Worm (Caenorhabditis elegans): ENCODE data around the gene tbx-36.

The tbx-36 gene

DNA sequence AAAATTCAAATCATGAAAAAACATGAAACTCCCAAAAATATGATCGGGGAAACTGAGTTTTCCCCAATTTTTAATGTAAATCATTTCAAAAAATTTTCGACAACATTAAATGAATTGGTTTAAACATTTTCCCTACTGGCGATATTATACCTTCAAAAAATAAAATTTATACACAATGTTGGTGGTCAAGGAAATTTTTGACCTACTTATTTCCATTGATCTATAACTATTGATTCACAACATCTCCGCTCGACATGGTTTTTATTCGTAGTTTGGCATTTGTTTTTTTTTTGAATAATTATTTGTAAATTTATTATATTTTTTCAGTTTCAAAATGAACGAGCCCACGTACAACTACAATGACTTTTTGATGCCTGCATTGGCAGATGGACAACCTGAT lies at the start of gene tbx-36:
Gene tbx-36, plus strand, starts transcription at position 301 of the 400 bp plus-strand sequence.
- no peak for TF ChIP-seq efl-1 (optimal IDR thresholded peaks at IDR 0.05)
- peak in 1 of 2 experiments; percentile 24 for TF ChIP-seq efl-1 (GFP tag; optimal IDR thresholded peaks at IDR 0.05 in 1 of 2)
- no peak for TF ChIP-seq vab-15 (tag; optimal IDR thresholded peaks at IDR 0.05)

ce11 chrIV:11901215-11901614 lies 49.2 kb upstream of the tbx-36 start:
- peak; percentile 32 for TF ChIP-seq blmp-1 (tag; optimal IDR thresholded peaks at IDR 0.05)
- TF ChIP-seq nhr-85 (tag): peak; percentile 6
- no peak for TF ChIP-seq ztf-4 (tag; optimal IDR thresholded peaks at IDR 0.05)
- TF ChIP-seq nhr-71 (tag; optimal IDR thresholded peaks at IDR 0.05): peak; percentile 29
- no peak for TF ChIP-seq hpl-2 (GFP tag; optimal IDR thresholded peaks at IDR 0.05)
- no peak for TF ChIP-seq unc-30 (tag; optimal IDR thresholded peaks at IDR 0.05)
- TF ChIP-seq nhr-19 (GFP tag; conservative IDR thresholded peaks at IDR 0.05): 0 out of 2 replicates have a peak, but pooled peaks have one; percentile 6
- TF ChIP-seq lir-3 (tag; optimal IDR thresholded peaks at IDR 0.05; ENCODE audit: poor library complexity): no peak
- TF ChIP-seq nhr-20 (tag; optimal IDR thresholded peaks at IDR 0.05): peak; percentile 37
- peak; percentile 22 for TF ChIP-seq snu-23 (GFP tag; optimal IDR thresholded peaks at IDR 0.05)
- TF ChIP-seq sptf-1 (tag; optimal IDR thresholded peaks at IDR 0.05): no peak
- TF ChIP-seq lin-35 (GFP tag; optimal IDR thresholded peaks at IDR 0.05): peak in 1 of 2 experiments; percentile 32
- peak; percentile 26 for TF ChIP-seq tbx-2 (tag; optimal IDR thresholded peaks at IDR 0.05)
- peak in 1 of 6 experiments; percentile 26 for TF ChIP-seq elt-3 (tag; optimal IDR thresholded peaks at IDR 0.05)
- no peak for TF ChIP-seq fos-1 (tag; optimal IDR thresholded peaks at IDR 0.05)

- peak; percentile 45 for TF ChIP-seq nhr-85 (tag)
- no peak for TF ChIP-seq aly-2 (tag; optimal IDR thresholded peaks at IDR 0.05)
- TF ChIP-seq elt-3 (tag; optimal IDR thresholded peaks at IDR 0.05): peak in 1 of 6 experiments; percentile 30
- no peak for TF ChIP-seq nhr-84 (tag; optimal IDR thresholded peaks at IDR 0.05)
- TF ChIP-seq efl-1 (optimal IDR thresholded peaks at IDR 0.05): no peak
- TF ChIP-seq efl-1 (GFP tag; optimal IDR thresholded peaks at IDR 0.05 in 1 of 2): peak in 1 of 2 experiments; percentile 48
These were observed 47.5 kb upstream of the tbx-36 start for ce11 chrIV:11902832-11903231.

DNA sequence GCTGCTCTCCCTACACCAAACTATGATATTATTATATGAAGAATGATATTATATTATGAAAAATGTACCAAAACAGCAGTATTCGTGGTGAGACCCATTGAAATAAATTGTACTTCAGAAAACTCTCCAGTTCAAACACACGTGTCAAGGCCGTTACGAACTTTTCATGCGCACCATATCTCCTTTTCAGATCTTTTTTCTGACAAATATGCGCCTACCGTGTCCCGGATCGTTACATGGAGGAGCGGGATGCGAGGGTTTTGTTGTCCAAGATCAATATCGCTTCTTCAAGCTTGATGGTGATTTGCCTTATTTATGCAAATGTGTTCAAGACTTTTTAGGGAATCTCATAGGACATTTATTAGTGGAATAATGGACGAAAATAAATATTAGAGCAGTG lies 46.7 kb upstream of the tbx-36 start:
- TF ChIP-seq lin-15B (tag; optimal IDR thresholded peaks at IDR 0.05) (no peak), mab-9 (GFP tag; IDR thresholded peaks at IDR 0.05) (no peak), ztf-4 (tag; optimal IDR thresholded peaks at IDR 0.05) (no peak), egl-13 (tag; optimal IDR thresholded peaks at IDR 0.05) (no peak), pax-3 (tag; optimal IDR thresholded peaks at IDR 0.05) (no peak), efl-1 (optimal IDR thresholded peaks at IDR 0.05) (no peak), efl-1 (GFP tag; optimal IDR thresholded peaks at IDR 0.05 in 1 of 2) (no peak), zag-1 (tag; optimal IDR thresholded peaks at IDR 0.05) (no peak), lin-14 (GFP tag; optimal IDR thresholded peaks at IDR 0.05) (peak; percentile 9), nhr-85 (tag) (peak; percentile 64), nhr-28 (tag; optimal IDR thresholded peaks at IDR 0.05) (no peak)

DNA sequence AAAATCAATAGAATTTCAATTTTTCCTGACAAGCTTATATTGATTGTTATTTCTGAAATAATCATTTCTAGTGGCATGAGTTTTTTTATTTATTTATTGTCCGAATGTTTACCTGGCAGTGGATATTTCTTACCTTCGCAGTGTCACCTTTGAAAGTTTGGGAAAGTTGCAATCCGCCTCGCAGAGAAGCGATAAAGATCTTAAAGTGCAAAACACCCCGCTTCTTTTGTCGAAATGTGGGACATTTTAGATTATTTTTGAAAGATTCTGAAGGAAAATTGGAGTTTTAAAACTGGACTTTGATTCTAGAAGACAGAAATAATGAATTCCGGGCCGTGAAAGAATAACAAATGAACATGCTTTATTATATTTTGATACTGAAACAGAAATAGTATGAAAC lies 41.6 kb upstream of the tbx-36 start:
- TF ChIP-seq C16A3.4 (tag; optimal IDR thresholded peaks at IDR 0.05) (no peak), blmp-1 (tag; optimal IDR thresholded peaks at IDR 0.05) (peak; percentile 55), efl-1 (optimal IDR thresholded peaks at IDR 0.05) (no peak), efl-1 (GFP tag; optimal IDR thresholded peaks at IDR 0.05 in 1 of 2) (peak in 1 of 2 experiments; percentile 12)

- TF ChIP-seq efl-1 (optimal IDR thresholded peaks at IDR 0.05): no peak
- TF ChIP-seq efl-1 (GFP tag; optimal IDR thresholded peaks at IDR 0.05 in 1 of 2): peak in 1 of 2 experiments; percentile 19
- no peak for TF ChIP-seq fos-1 (tag; optimal IDR thresholded peaks at IDR 0.05)
These were observed 38.6 kb upstream of the tbx-36 start, which contains the start of gene VZK822L.2 for ce11 chrIV:11911723-11912122. Gene VZK822L.2, plus strand, starts transcription at chrIV:11912023.

ce11 chrIV:11913295-11913940 lies 37.0 kb upstream of the tbx-36 start:
- peak; percentile 26 for TF ChIP-seq nhr-71 (tag; optimal IDR thresholded peaks at IDR 0.05)
- no peak for TF ChIP-seq efl-1 (optimal IDR thresholded peaks at IDR 0.05)
- peak in 1 of 2 experiments; percentile 55 for TF ChIP-seq efl-1 (GFP tag; optimal IDR thresholded peaks at IDR 0.05 in 1 of 2)
- TF ChIP-seq elt-2 (tag; optimal IDR thresholded peaks at IDR 0.05): peak; percentile 46
- TF ChIP-seq C34B4.2 (tag; optimal IDR thresholded peaks at IDR 0.05): no peak
- TF ChIP-seq lin-35 (GFP tag; optimal IDR thresholded peaks at IDR 0.05): peak in 1 of 2 experiments; percentile 13

Measured in whole organism, L1 larva.